Fruit fly (Drosophila melanogaster) whole organism, embryonic: Measurements from ENCODE around the gene drn.

Experiments used
- Aef1 ChIP-seq: fragments of 200-800 bp; sonication (Bioruptor generic); IDR thresholded peaks from 3 replicates; pipeline ENCODE4 v1.3.6; 2022; ENCODE audit warnings: missing biosample characterization, missing genetic modification characterization
- B-H2 ChIP-seq: fragments of 200-800 bp; sonication (Bioruptor generic); optimal IDR thresholded peaks from 2 replicates; lab custom pipeline; 2018; ENCODE audit warnings: missing biosample characterization, mild to moderate bottlenecking, missing genetic modification characterization
- BEAF-32 ChIP-seq: fragments of 200-800 bp; sonication (Bioruptor generic); optimal IDR thresholded peaks from 3 replicates; lab custom pipeline; 2017; ENCODE audit warnings: missing biosample characterization, missing genetic modification characterization, mild to moderate bottlenecking, moderate library complexity, missing genetic modification reagents
- Bdp1 ChIP-seq: fragments of 200-800 bp; sonication (Bioruptor generic); optimal IDR thresholded peaks from 3 replicates; lab custom pipeline; 2016; ENCODE audit warnings: missing biosample characterization, missing genetic modification characterization
- C15 ChIP-seq: fragments of 200-800 bp; sonication (Bioruptor generic); IDR thresholded peaks from 3 replicates; pipeline ENCODE4 v1.3.6; 2022; ENCODE audit warnings: missing biosample characterization, missing genetic modification characterization
- CG10209 ChIP-seq: fragments of 200-800 bp; sonication (Bioruptor generic); optimal IDR thresholded peaks from 3 replicates; lab custom pipeline; 2017; ENCODE audit warnings: missing biosample characterization, mild to moderate bottlenecking, missing genetic modification characterization, missing genetic modification reagents
- CG11504 ChIP-seq: fragments of 200-800 bp; sonication (Bioruptor generic); optimal IDR thresholded peaks from 3 replicates; lab custom pipeline; 2019; ENCODE audit warnings: missing biosample characterization, mild to moderate bottlenecking, missing genetic modification characterization, moderate library complexity
- CG11560 ChIP-seq: fragments of 200-800 bp; sonication (Bioruptor generic); IDR thresholded peaks from 3 replicates; pipeline ENCODE4 v1.3.6; 2022; ENCODE audit warnings: missing biosample characterization, missing genetic modification characterization
- CG13894 ChIP-seq: fragments of 200-800 bp; sonication (Bioruptor generic); optimal IDR thresholded peaks from 3 replicates; lab custom pipeline; 2018; ENCODE audit warnings: missing biosample characterization, mild to moderate bottlenecking, missing genetic modification characterization, moderate library complexity
- CG14014 ChIP-seq: fragments of 200-800 bp; sonication (Bioruptor generic); IDR thresholded peaks from 2 replicates; pipeline ENCODE4 v1.3.6; 2022; ENCODE audit warnings: missing biosample characterization, missing genetic modification characterization
- CG14965 ChIP-seq: fragments of 200-800 bp; sonication (Bioruptor generic); optimal IDR thresholded peaks from 2 replicates; lab custom pipeline; 2016; ENCODE audit warnings: missing biosample characterization, missing genetic modification characterization, borderline replicate concordance
- CG15011 ChIP-seq: fragments of 200-800 bp; sonication (Bioruptor generic); optimal IDR thresholded peaks from 3 replicates; lab custom pipeline; 2018; ENCODE audit warnings: missing biosample characterization, mild to moderate bottlenecking, missing genetic modification characterization
- CG1529 ChIP-seq: fragments of 200-800 bp; sonication (Bioruptor generic); optimal IDR thresholded peaks from 3 replicates; lab custom pipeline; 2018; ENCODE audit warnings: missing biosample characterization, missing genetic modification characterization
- CG15601 ChIP-seq: fragments of 200-800 bp; sonication (Bioruptor generic); optimal IDR thresholded peaks from 3 replicates; lab custom pipeline; 2019; ENCODE audit warnings: missing biosample characterization, mild to moderate bottlenecking, missing genetic modification characterization, moderate library complexity
- CG16813 ChIP-seq: fragments of 200-800 bp; sonication (Bioruptor generic); IDR thresholded peaks from 3 replicates; pipeline ENCODE4 v1.3.6; 2022; ENCODE audit warnings: missing biosample characterization, missing genetic modification characterization; ENCODE audit not compliant: partially characterized antibody
- CG1792 ChIP-seq: fragments of 200-800 bp; sonication (Bioruptor generic); optimal IDR thresholded peaks from 2 replicates; lab custom pipeline; 2016; ENCODE audit warnings: missing biosample characterization, missing genetic modification characterization
- CG32532 ChIP-seq: fragments of 200-800 bp; sonication (Bioruptor generic); IDR thresholded peaks from 2 replicates; pipeline ENCODE4 v1.3.6; 2022; ENCODE audit warnings: missing biosample characterization, missing genetic modification characterization
- CG3847 ChIP-seq: fragments of 200-800 bp; sonication (Bioruptor generic); IDR thresholded peaks from 2 replicates; pipeline ENCODE4 v1.3.6; 2022; ENCODE audit warnings: missing biosample characterization, missing genetic modification characterization
- CG4730 ChIP-seq: fragments of 200-800 bp; sonication (Bioruptor generic); IDR thresholded peaks from 2 replicates; pipeline ENCODE4 v1.3.6; 2022; ENCODE audit warnings: missing biosample characterization, missing genetic modification characterization
- CG7987 ChIP-seq: fragments of 200-800 bp; sonication (Bioruptor generic); optimal IDR thresholded peaks from 2 replicates; lab custom pipeline; 2018; ENCODE audit warnings: missing biosample characterization, mild to moderate bottlenecking, missing genetic modification characterization, moderate library complexity
- CG8388 ChIP-seq: fragments of 200-800 bp; sonication (Bioruptor generic); optimal IDR thresholded peaks from 2 replicates; lab custom pipeline; 2019; ENCODE audit warnings: missing biosample characterization, mild to moderate bottlenecking, missing genetic modification characterization, moderate library complexity
- Dref ChIP-seq: fragments of 200-800 bp; sonication (Bioruptor generic); IDR thresholded peaks from 2 replicates; pipeline ENCODE4 v1.3.6; 2022; ENCODE audit warnings: missing biosample characterization, missing genetic modification characterization
- Max ChIP-seq: fragments of 200-800 bp; sonication (Bioruptor generic); optimal IDR thresholded peaks from 2 replicates; lab custom pipeline; 2016; ENCODE audit warnings: missing biosample characterization, mild to moderate bottlenecking, missing genetic modification characterization
- PHDP ChIP-seq: fragments of 200-800 bp; sonication (Bioruptor generic); optimal IDR thresholded peaks from 3 replicates; lab custom pipeline; 2018; ENCODE audit warnings: missing biosample characterization, mild to moderate bottlenecking, missing genetic modification characterization, moderate library complexity
- Ptx1 ChIP-seq: fragments of 200-800 bp; sonication (Bioruptor generic); IDR thresholded peaks from 2 replicates; pipeline ENCODE4 v1.3.6; 2022; ENCODE audit warnings: missing biosample characterization, missing genetic modification characterization
- Side ChIP-seq: fragments of 200-800 bp; sonication (Bioruptor generic); optimal IDR thresholded peaks from 2 replicates; lab custom pipeline; 2016; ENCODE audit warnings: missing biosample characterization, missing genetic modification characterization
- ac ChIP-seq: fragments of 200-800 bp; sonication (Bioruptor generic); optimal IDR thresholded peaks from 3 replicates; lab custom pipeline; 2017; ENCODE audit warnings: missing biosample characterization, mild to moderate bottlenecking, missing genetic modification characterization
- amos ChIP-seq: fragments of 200-800 bp; sonication (Bioruptor generic); IDR thresholded peaks from 2 replicates; pipeline ENCODE4 v1.3.6; 2022; ENCODE audit warnings: missing biosample characterization, missing genetic modification characterization; ENCODE audit not compliant: partially characterized antibody
- ase ChIP-seq: fragments of 200-800 bp; sonication (Bioruptor generic); IDR thresholded peaks from 3 replicates; pipeline ENCODE4 v1.3.6; 2022; ENCODE audit warnings: missing biosample characterization, missing genetic modification characterization
- bab2 ChIP-seq: fragments of 200-800 bp; sonication (Bioruptor generic); optimal IDR thresholded peaks from 2 replicates; lab custom pipeline; 2016; ENCODE audit warnings: missing biosample characterization, missing genetic modification characterization
- bowl ChIP-seq: fragments of 200-800 bp; sonication (Bioruptor generic); IDR thresholded peaks from 2 replicates; pipeline ENCODE4 v1.3.6; 2022; ENCODE audit warnings: missing biosample characterization, missing genetic modification characterization
- bsh ChIP-seq, 2 experiments: fragments of 200-800 bp; sonication (Bioruptor generic); optimal IDR thresholded peaks; 2 replicates each; lab custom pipeline; 2017 to 2018; ENCODE audit warnings: mild to moderate bottlenecking in 2 of 2, missing biosample characterization in 2 of 2, missing genetic modification characterization in 2 of 2, moderate library complexity in 1 of 2
- cato ChIP-seq: fragments of 200-800 bp; sonication (Bioruptor generic); optimal IDR thresholded peaks from 2 replicates; lab custom pipeline; 2016; ENCODE audit warnings: missing biosample characterization, missing genetic modification characterization, borderline replicate concordance
- chinmo ChIP-seq: fragments of 200-800 bp; sonication (Bioruptor generic); IDR thresholded peaks from 4 replicates; pipeline ENCODE4 v1.3.6; 2022; ENCODE audit warnings: missing biosample characterization, missing genetic modification characterization; ENCODE audit not compliant: partially characterized antibody
- crc ChIP-seq: fragments of 200-800 bp; sonication (Bioruptor generic); optimal IDR thresholded peaks from 2 replicates; lab custom pipeline; 2016; ENCODE audit warnings: missing biosample characterization, missing genetic modification characterization
- dmrt99B ChIP-seq: fragments of 200-800 bp; sonication (Bioruptor generic); optimal IDR thresholded peaks from 2 replicates; lab custom pipeline; 2018; ENCODE audit warnings: missing biosample characterization, mild to moderate bottlenecking, missing genetic modification characterization, moderate library complexity
- h ChIP-seq: fragments of >200 bp; optimal IDR thresholded peaks from 2 replicates; lab custom pipeline; 2017
- hbn ChIP-seq: fragments of 200-800 bp; sonication (Bioruptor generic); IDR thresholded peaks from 2 replicates; pipeline ENCODE4 v1.3.6; 2022; ENCODE audit warnings: missing biosample characterization, missing genetic modification characterization; ENCODE audit not compliant: partially characterized antibody
- inv ChIP-seq: fragments of 200-800 bp; sonication (Bioruptor generic); IDR thresholded peaks from 2 replicates; pipeline ENCODE4 v1.3.6; 2022; ENCODE audit warnings: missing biosample characterization, missing genetic modification characterization; ENCODE audit not compliant: partially characterized antibody
- luna ChIP-seq: fragments of 200-800 bp; sonication (Bioruptor generic); optimal IDR thresholded peaks from 2 replicates; lab custom pipeline; 2016; ENCODE audit warnings: missing biosample characterization, missing genetic modification characterization
- odd ChIP-seq: fragments of 200-800 bp; sonication (Bioruptor generic); optimal IDR thresholded peaks from 2 replicates; lab custom pipeline; 2017; ENCODE audit warnings: missing biosample characterization, mild to moderate bottlenecking, missing genetic modification characterization
- pan ChIP-seq, 4 experiments: fragments of >200 bp in 3 of 4; fragments of 200-800 bp in 1 of 4; sonication (Bioruptor generic) in 1 of 4; optimal IDR thresholded peaks in 3 of 4; IDR thresholded peaks in 1 of 4; 2 replicates each; pipeline versions ENCODE4 v1.3.6 to Lab custom; 2017 to 2022; ENCODE audit warnings: missing biosample characterization in 2 of 4, missing genetic modification characterization in 2 of 4, mixed read lengths in 1 of 4
- pho ChIP-seq: fragments of 200-800 bp; sonication (Bioruptor generic); optimal IDR thresholded peaks from 2 replicates; lab custom pipeline; 2016; ENCODE audit warnings: missing biosample characterization, missing genetic modification characterization
- slou ChIP-seq: fragments of 200-800 bp; sonication (Bioruptor generic); optimal IDR thresholded peaks from 3 replicates; lab custom pipeline; 2016; ENCODE audit warnings: missing biosample characterization, missing genetic modification characterization
- so ChIP-seq: fragments of 200-800 bp; sonication (Bioruptor generic); IDR thresholded peaks from 3 replicates; pipeline ENCODE4 v1.3.6; 2022; ENCODE audit warnings: missing biosample characterization, missing genetic modification characterization
- vvl ChIP-seq: fragments of 200-800 bp; sonication (Bioruptor generic); IDR thresholded peaks from 2 replicates; pipeline ENCODE4 v1.3.6; 2022; ENCODE audit warnings: missing biosample characterization, missing genetic modification characterization
- wor ChIP-seq: fragments of 200-800 bp; sonication (Bioruptor generic); IDR thresholded peaks from 2 replicates; pipeline ENCODE4 v1.3.6; 2022; ENCODE audit warnings: missing biosample characterization, missing genetic modification characterization
- zen ChIP-seq: fragments of 200-800 bp; sonication (Bioruptor generic); optimal IDR thresholded peaks from 3 replicates; lab custom pipeline; 2018; ENCODE audit warnings: missing biosample characterization, mild to moderate bottlenecking, missing genetic modification characterization, moderate library complexity

The drn gene

dm6 chr3R:9341189-9342012 lies 1.4 kb downstream of the drn start (continued):
- peak; percentile 88; the same call in 3 of the 4 replicates for TF ChIP-seq chinmo (GFP tag; lab: Robert Waterston, UW)
- peak; percentile 85 for TF ChIP-seq PHDP (tag; lab: Kevin White, UChicago)
- TF ChIP-seq CG11560 (tag; lab: Robert Waterston, UW) = no peak
- TF ChIP-seq inv (GFP tag; lab: Robert Waterston, UW) = peak; percentile 88
- TF ChIP-seq C15 (GFP tag; lab: Robert Waterston, UW) = no peak
- no peak for TF ChIP-seq ac (GFP tag; lab: Kevin White, UChicago)
- TF ChIP-seq wor (GFP tag; lab: Robert Waterston, UW) = no peak
- TF ChIP-seq CG1529 = peak; percentile 70
- peak; percentile 93 for TF ChIP-seq BEAF-32 (GFP tag; lab: Kevin White, UChicago)
- TF ChIP-seq dmrt99B (tag; lab: Kevin White, UChicago) = peak; percentile 82
- peak; percentile 75 for TF ChIP-seq CG14014 (GFP tag; lab: Robert Waterston, UW)
- peak; percentile 84 for TF ChIP-seq CG11504 (tag; lab: Kevin White, UChicago)
- TF ChIP-seq Max (GFP tag; lab: Kevin White, UChicago) = peak; percentile 59
- peak; percentile 78 for TF ChIP-seq odd (GFP tag; lab: Kevin White, UChicago)
- no peak for TF ChIP-seq Dref (GFP tag; lab: Robert Waterston, UW)
- peak; percentile 91 for TF ChIP-seq B-H2 (GFP tag; lab: Kevin White, UChicago)
- peak; percentile 30 for TF ChIP-seq Bdp1 (GFP tag; lab: Kevin White, UChicago)
- peak; percentile 73 for TF ChIP-seq CG3847
- TF ChIP-seq bsh (GFP tag; optimal IDR thresholded peaks at IDR 0.05; lab: Kevin White, UChicago) = peak in 1 of 2 experiments; percentile 68
- TF ChIP-seq luna = peak; percentile 17
- TF ChIP-seq Aef1 = peak; percentile 58; the same call in 2 of the 3 replicates
- TF ChIP-seq CG1792 (GFP tag; lab: Kevin White, UChicago) = peak; percentile 20
- TF ChIP-seq CG7987 (GFP tag; lab: Kevin White, UChicago) = peak; percentile 77
- peak; percentile 69 for TF ChIP-seq zen (tag; lab: Kevin White, UChicago)
- 0 out of 2 replicates have a peak, but pooled peaks have one; percentile 47 for TF ChIP-seq CG4730
- no peak for TF ChIP-seq bowl (GFP tag; lab: Robert Waterston, UW)
- peak; percentile 67 for TF ChIP-seq pho (GFP tag; lab: Kevin White, UChicago)
- peak; percentile 81 for TF ChIP-seq CG15011 (GFP tag; lab: Kevin White, UChicago)
- TF ChIP-seq Side = peak; percentile 50
- TF ChIP-seq h (lab: Kevin White, UChicago) = no peak
- TF ChIP-seq CG32532 (GFP tag; lab: Robert Waterston, UW) = peak; percentile 85
- peak; percentile 82; the same call in 1 of the 2 replicates for TF ChIP-seq amos (GFP tag; lab: Robert Waterston, UW)
- TF ChIP-seq hbn (GFP tag; lab: Robert Waterston, UW) = peak; percentile 89
- TF ChIP-seq ase = no peak
- TF ChIP-seq pan (optimal IDR thresholded peaks at IDR 0.05; lab: Kevin White, UChicago) = no peak
- peak in 1 of 2 experiments; percentile 69 for TF ChIP-seq pan (GFP tag; optimal IDR thresholded peaks at IDR 0.05 in 1 of 2, IDR thresholded peaks at IDR 0.05 in 1 of 2)
- TF ChIP-seq CG15601 (tag; lab: Kevin White, UChicago) = peak; percentile 83
- peak; percentile 44 for TF ChIP-seq slou (GFP tag; lab: Kevin White, UChicago)
- no peak for TF ChIP-seq CG14965 (GFP tag; lab: Kevin White, UChicago)
- peak; percentile 6 for TF ChIP-seq crc (GFP tag; lab: Kevin White, UChicago)
- peak; percentile 80 for TF ChIP-seq CG10209 (GFP tag; lab: Kevin White, UChicago)
- TF ChIP-seq CG16813 = peak; percentile 93
- peak; percentile 61 for TF ChIP-seq vvl
- TF ChIP-seq CG8388 (GFP tag; lab: Kevin White, UChicago) = peak; percentile 63
- TF ChIP-seq Ptx1 (GFP tag; lab: Robert Waterston, UW) = peak; percentile 74
- peak; percentile 31 for TF ChIP-seq bab2
- peak; percentile 89 for TF ChIP-seq CG13894
- TF ChIP-seq cato (GFP tag; lab: Kevin White, UChicago) = peak; percentile 23
- peak; percentile 48; the same call in 1 of the 3 replicates for TF ChIP-seq so (GFP tag; lab: Robert Waterston, UW)
